Fruit fly (Drosophila melanogaster) whole organism, prepupa: ENCODE measurements around the gene Nsun5.

Source experiments
- CG10631 ChIP-seq: fragments of 200-800 bp; sonication (Bioruptor generic); optimal IDR thresholded peaks from 2 replicates; lab custom pipeline; 2016; ENCODE audit warnings: missing biosample characterization, missing genetic modification characterization
- CG10669 ChIP-seq: fragments of 200-800 bp; sonication (Bioruptor generic); optimal IDR thresholded peaks from 3 replicates; lab custom pipeline; 2018; ENCODE audit warnings: missing biosample characterization, mild to moderate bottlenecking, missing genetic modification characterization, moderate library complexity
- CG11294 ChIP-seq: fragments of 200-800 bp; sonication (Bioruptor generic); IDR thresholded peaks from 2 replicates; pipeline ENCODE4 v1.3.6; 2022; ENCODE audit warnings: missing biosample characterization, missing genetic modification characterization
- CG11762 ChIP-seq: fragments of 200-800 bp; sonication (Bioruptor generic); optimal IDR thresholded peaks from 3 replicates; lab custom pipeline; 2016; ENCODE audit warnings: missing biosample characterization, missing genetic modification characterization; ENCODE audit not compliant: insufficient read depth
- CG11902 ChIP-seq: fragments of 200-800 bp; sonication (Bioruptor generic); optimal IDR thresholded peaks from 3 replicates; lab custom pipeline; 2016; ENCODE audit warnings: missing biosample characterization, missing genetic modification characterization
- CG1621 ChIP-seq: fragments of 200-800 bp; sonication (Bioruptor generic); optimal IDR thresholded peaks from 3 replicates; lab custom pipeline; 2018; ENCODE audit warnings: missing biosample characterization, mild to moderate bottlenecking, missing genetic modification characterization
- CG16779 ChIP-seq: fragments of 200-800 bp; sonication (Bioruptor generic); optimal IDR thresholded peaks from 3 replicates; lab custom pipeline; 2017; ENCODE audit warnings: missing biosample characterization, mild to moderate bottlenecking, missing genetic modification characterization
- CG3032 ChIP-seq: fragments of 200-800 bp; optimal IDR thresholded peaks from 2 replicates; lab custom pipeline; 2019; ENCODE audit warnings: missing biosample characterization, mild to moderate bottlenecking, missing genetic modification characterization, moderate library complexity
- CG32006 ChIP-seq: fragments of 200-800 bp; sonication (Bioruptor generic); optimal IDR thresholded peaks from 3 replicates; lab custom pipeline; 2017; ENCODE audit warnings: missing biosample characterization, mild to moderate bottlenecking, missing genetic modification characterization
- CG3919 ChIP-seq: fragments of 200-800 bp; sonication (Bioruptor generic); optimal IDR thresholded peaks from 3 replicates; lab custom pipeline; 2016; ENCODE audit warnings: missing biosample characterization, missing genetic modification characterization
- CG4318 ChIP-seq: fragments of 200-800 bp; sonication (Bioruptor generic); optimal IDR thresholded peaks from 3 replicates; lab custom pipeline; 2017; ENCODE audit warnings: missing biosample characterization, mild to moderate bottlenecking, missing genetic modification characterization
- CG6163 ChIP-seq: fragments of 200-800 bp; sonication (Bioruptor generic); IDR thresholded peaks from 3 replicates; pipeline ENCODE4 v1.3.6; 2022; ENCODE audit warnings: missing biosample characterization, missing genetic modification characterization
- CG6276 ChIP-seq: fragments of 200-800 bp; sonication (Bioruptor generic); optimal IDR thresholded peaks from 2 replicates; lab custom pipeline; 2017; ENCODE audit warnings: missing biosample characterization, mild to moderate bottlenecking, missing genetic modification characterization
- CG6808 ChIP-seq: fragments of 200-800 bp; sonication (Bioruptor generic); optimal IDR thresholded peaks from 3 replicates; lab custom pipeline; 2017; ENCODE audit warnings: missing biosample characterization, missing genetic modification characterization, mild to moderate bottlenecking, moderate library complexity, missing genetic modification reagents
- CG6854 ChIP-seq: fragments of 200-800 bp; sonication (Bioruptor generic); optimal IDR thresholded peaks from 2 replicates; lab custom pipeline; 2017; ENCODE audit warnings: missing biosample characterization, mild to moderate bottlenecking, missing genetic modification characterization
- CG7368 ChIP-seq: fragments of 200-800 bp; sonication (Bioruptor generic); optimal IDR thresholded peaks from 3 replicates; lab custom pipeline; 2016; ENCODE audit warnings: missing biosample characterization, missing genetic modification characterization
- CG8319 ChIP-seq: fragments of 200-800 bp; sonication (Bioruptor generic); optimal IDR thresholded peaks from 3 replicates; lab custom pipeline; 2016; ENCODE audit warnings: missing biosample characterization, missing genetic modification characterization
- CG8632 ChIP-seq: fragments of 200-800 bp; sonication (Bioruptor generic); optimal IDR thresholded peaks from 3 replicates; lab custom pipeline; 2016; ENCODE audit warnings: missing biosample characterization, missing genetic modification characterization
- Eip75B ChIP-seq: fragments of 200-800 bp; sonication (Bioruptor generic); optimal IDR thresholded peaks from 3 replicates; lab custom pipeline; 2016; ENCODE audit warnings: missing biosample characterization, missing genetic modification characterization
- Eip78C ChIP-seq: fragments of 200-800 bp; sonication (Bioruptor generic); peaks from one replicate; lab custom pipeline; 2016; ENCODE audit warnings: missing biosample characterization, missing genetic modification characterization
- Eip93F ChIP-seq: fragments of 200-800 bp; sonication (Bioruptor generic); optimal IDR thresholded peaks from 2 replicates; lab custom pipeline; 2016; ENCODE audit warnings: missing biosample characterization, mild to moderate bottlenecking, missing genetic modification characterization
- Ets21C ChIP-seq: fragments of 200-800 bp; sonication (Bioruptor generic); optimal IDR thresholded peaks from 3 replicates; lab custom pipeline; 2016; ENCODE audit warnings: missing biosample characterization, missing genetic modification characterization
- Ets96B ChIP-seq: fragments of 200-800 bp; optimal IDR thresholded peaks from 2 replicates; lab custom pipeline; 2019; ENCODE audit warnings: missing biosample characterization, mild to moderate bottlenecking, missing genetic modification characterization, moderate library complexity
- Gug ChIP-seq: fragments of 200-800 bp; sonication (Bioruptor generic); IDR thresholded peaks from 2 replicates; pipeline ENCODE4 v1.3.6; 2022; ENCODE audit warnings: missing biosample characterization, missing genetic modification characterization
- Hr38 ChIP-seq: sonication (Bioruptor generic); optimal IDR thresholded peaks from 2 replicates; lab custom pipeline; 2016; ENCODE audit warnings: missing biosample characterization, missing genetic modification characterization
- Hr39 ChIP-seq: fragments of 200-800 bp; sonication (Bioruptor generic); optimal IDR thresholded peaks from 2 replicates; lab custom pipeline; 2016; ENCODE audit warnings: missing biosample characterization, missing genetic modification characterization
- Hr4 ChIP-seq: fragments of 200-800 bp; sonication (Bioruptor generic); optimal IDR thresholded peaks from 3 replicates; lab custom pipeline; 2016; ENCODE audit warnings: missing biosample characterization, missing genetic modification characterization
- Met ChIP-seq: fragments of 200-800 bp; sonication (Bioruptor generic); optimal IDR thresholded peaks from 3 replicates; lab custom pipeline; 2016; ENCODE audit warnings: missing biosample characterization, missing genetic modification characterization
- OdsH ChIP-seq: fragments of 200-800 bp; sonication (Bioruptor generic); optimal IDR thresholded peaks from 3 replicates; lab custom pipeline; 2016; ENCODE audit warnings: missing biosample characterization, missing genetic modification characterization
- Smox ChIP-seq: fragments of 200-800 bp; sonication (Bioruptor generic); optimal IDR thresholded peaks from 3 replicates; lab custom pipeline; 2016; ENCODE audit warnings: missing biosample characterization, missing genetic modification characterization
- Sox102F ChIP-seq: fragments of 200-800 bp; sonication (Bioruptor generic); optimal IDR thresholded peaks from 2 replicates; lab custom pipeline; 2016; ENCODE audit warnings: missing biosample characterization, mild to moderate bottlenecking, missing genetic modification characterization
- Sox14 ChIP-seq: fragments of 200-800 bp; sonication (Bioruptor generic); optimal IDR thresholded peaks from 3 replicates; lab custom pipeline; 2016; ENCODE audit warnings: missing biosample characterization, missing genetic modification characterization
- Sox15 ChIP-seq: fragments of 200-800 bp; sonication (Bioruptor generic); optimal IDR thresholded peaks from 3 replicates; lab custom pipeline; 2016; ENCODE audit warnings: missing biosample characterization, missing genetic modification characterization
- achi ChIP-seq: fragments of 200-800 bp; sonication (Bioruptor generic); optimal IDR thresholded peaks from 3 replicates; lab custom pipeline; 2016; ENCODE audit warnings: missing biosample characterization, missing genetic modification characterization
- acj6 ChIP-seq: fragments of 200-800 bp; sonication (Bioruptor generic); optimal IDR thresholded peaks from 3 replicates; lab custom pipeline; 2016; ENCODE audit warnings: missing biosample characterization, missing genetic modification characterization
- cyc ChIP-seq: fragments of 200-800 bp; sonication (Bioruptor generic); optimal IDR thresholded peaks from 3 replicates; lab custom pipeline; 2016; ENCODE audit warnings: missing biosample characterization, missing genetic modification characterization
- esn ChIP-seq: fragments of 200-800 bp; sonication (Bioruptor generic); optimal IDR thresholded peaks from 2 replicates; lab custom pipeline; 2016; ENCODE audit warnings: missing biosample characterization, mild to moderate bottlenecking, missing genetic modification characterization, moderate library complexity
- fd85E ChIP-seq: fragments of 200-800 bp; sonication (Bioruptor generic); optimal IDR thresholded peaks from 3 replicates; lab custom pipeline; 2016; ENCODE audit warnings: missing biosample characterization, missing genetic modification characterization
- fkh ChIP-seq: fragments of 200-800 bp; sonication (Bioruptor generic); optimal IDR thresholded peaks from 3 replicates; lab custom pipeline; 2017; ENCODE audit warnings: missing biosample characterization, mild to moderate bottlenecking, missing genetic modification characterization, moderate library complexity
- net ChIP-seq: fragments of 200-800 bp; sonication (Bioruptor generic); optimal IDR thresholded peaks from 3 replicates; lab custom pipeline; 2016; ENCODE audit warnings: missing biosample characterization, missing genetic modification characterization
- salr ChIP-seq, 2 experiments: fragments of 200-800 bp; sonication (Bioruptor generic); optimal IDR thresholded peaks; 3 replicates each; lab custom pipeline; 2016 to 2018; ENCODE audit warnings: missing biosample characterization in 2 of 2, missing genetic modification characterization in 2 of 2, mild to moderate bottlenecking in 1 of 2
- spab ChIP-seq: fragments of 200-800 bp; sonication (Bioruptor generic); optimal IDR thresholded peaks from 2 replicates; lab custom pipeline; 2017; ENCODE audit warnings: missing biosample characterization, mild to moderate bottlenecking, missing genetic modification characterization, missing genetic modification reagents
- topi ChIP-seq: fragments of 200-800 bp; sonication (Bioruptor generic); optimal IDR thresholded peaks from 3 replicates; lab custom pipeline; 2016; ENCODE audit warnings: missing biosample characterization, missing genetic modification characterization

The Nsun5 gene

DNA sequence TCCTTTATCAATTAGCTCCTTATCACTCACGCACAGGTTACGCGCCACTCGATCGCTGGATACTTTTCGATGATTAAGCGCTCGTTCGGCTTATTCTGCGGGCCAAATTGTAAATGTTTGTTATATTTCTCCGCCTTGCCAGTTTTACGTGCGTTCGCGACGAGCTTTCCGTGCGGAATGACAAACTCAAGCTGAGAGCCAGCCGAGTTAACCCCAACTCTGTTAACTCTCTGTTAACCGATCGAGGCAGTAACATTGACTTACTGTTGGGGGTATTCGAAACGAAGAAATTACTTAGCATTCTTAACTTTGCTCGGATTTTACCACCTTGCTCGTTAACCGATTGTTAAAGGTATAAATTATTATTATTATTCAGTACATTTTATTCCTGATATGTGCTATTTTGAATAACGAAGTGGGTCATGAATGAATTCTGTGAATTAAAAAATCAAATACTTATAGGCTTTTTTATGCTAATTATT lies 8.6 kb downstream of the Nsun5 start, which contains the start of gene CG5835 (continued):
- TF ChIP-seq CG10631 (peak; percentile 36), CG6276 (no peak), Met (peak; percentile 42), net (peak; percentile 8), Sox15 (GFP tag; lab: Kevin White, UChicago) (no peak), CG8319 (no peak), fd85E (GFP tag; lab: Kevin White, UChicago) (no peak), CG1621 (tag; lab: Kevin White, UChicago) (peak; percentile 55), Sox14 (peak; percentile 7), CG3032 (tag; lab: Kevin White, UChicago) (no peak), CG3919 (GFP tag; lab: Kevin White, UChicago) (peak; percentile 32), CG16779 (tag; lab: Kevin White, UChicago) (no peak), OdsH (peak; percentile 43), CG6854 (peak; percentile 70), Hr38 (GFP tag; lab: Kevin White, UChicago) (no peak)

DNA sequence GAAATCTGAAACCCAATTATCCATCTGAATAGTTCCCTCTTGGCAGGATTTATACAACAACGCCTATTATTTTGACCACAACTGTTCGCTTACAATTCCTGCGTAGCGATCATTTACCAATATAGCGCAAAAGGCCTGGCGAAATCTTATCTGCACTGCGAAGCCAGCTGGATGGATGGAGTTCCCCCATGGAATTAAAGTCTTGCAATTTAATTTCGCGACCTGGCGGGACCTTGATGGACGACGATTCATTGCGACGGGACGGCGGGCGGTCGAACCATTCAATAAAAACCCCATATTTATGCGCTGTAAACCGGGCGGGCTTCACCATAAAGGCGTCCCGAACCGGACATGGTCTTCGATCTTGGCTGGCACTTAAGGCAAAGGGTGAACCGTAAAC lies 9.3 kb downstream of the Nsun5 start:
- TF ChIP-seq Hr39 (GFP tag; lab: Kevin White, UChicago) (peak; percentile 21), Eip93F (GFP tag; lab: Kevin White, UChicago) (no peak), fkh (GFP tag; lab: Kevin White, UChicago) (no peak), CG6163 (GFP tag; lab: Robert Waterston, UW) (peak; percentile 56; the same call in 1 of the 3 replicates), cyc (GFP tag; lab: Kevin White, UChicago) (no peak), Eip78C (no peak), CG4318 (GFP tag; lab: Kevin White, UChicago) (no peak), salr (GFP tag; optimal IDR thresholded peaks at IDR 0.05; lab: Kevin White, UChicago) (no peak), CG8632 (GFP tag; lab: Kevin White, UChicago) (no peak), CG16779 (tag; lab: Kevin White, UChicago) (no peak), Gug (GFP tag; lab: Robert Waterston, UW) (no peak), CG6808 (GFP tag; lab: Kevin White, UChicago) (peak; percentile 33), esn (GFP tag; lab: Kevin White, UChicago) (peak; percentile 27), CG3032 (tag; lab: Kevin White, UChicago) (peak; percentile 8), achi (no peak), CG10669 (GFP tag; lab: Kevin White, UChicago) (peak; percentile 13), CG7368 (peak; percentile 31), Hr4 (GFP tag; lab: Kevin White, UChicago) (peak; percentile 33), Eip75B (GFP tag; lab: Kevin White, UChicago) (peak; percentile 27), CG1621 (tag; lab: Kevin White, UChicago) (peak; percentile 2), topi (GFP tag; lab: Kevin White, UChicago) (peak; percentile 23), CG32006 (GFP tag; lab: Kevin White, UChicago) (peak; percentile 25), Ets96B (tag; lab: Kevin White, UChicago) (peak; percentile 26)

DNA sequence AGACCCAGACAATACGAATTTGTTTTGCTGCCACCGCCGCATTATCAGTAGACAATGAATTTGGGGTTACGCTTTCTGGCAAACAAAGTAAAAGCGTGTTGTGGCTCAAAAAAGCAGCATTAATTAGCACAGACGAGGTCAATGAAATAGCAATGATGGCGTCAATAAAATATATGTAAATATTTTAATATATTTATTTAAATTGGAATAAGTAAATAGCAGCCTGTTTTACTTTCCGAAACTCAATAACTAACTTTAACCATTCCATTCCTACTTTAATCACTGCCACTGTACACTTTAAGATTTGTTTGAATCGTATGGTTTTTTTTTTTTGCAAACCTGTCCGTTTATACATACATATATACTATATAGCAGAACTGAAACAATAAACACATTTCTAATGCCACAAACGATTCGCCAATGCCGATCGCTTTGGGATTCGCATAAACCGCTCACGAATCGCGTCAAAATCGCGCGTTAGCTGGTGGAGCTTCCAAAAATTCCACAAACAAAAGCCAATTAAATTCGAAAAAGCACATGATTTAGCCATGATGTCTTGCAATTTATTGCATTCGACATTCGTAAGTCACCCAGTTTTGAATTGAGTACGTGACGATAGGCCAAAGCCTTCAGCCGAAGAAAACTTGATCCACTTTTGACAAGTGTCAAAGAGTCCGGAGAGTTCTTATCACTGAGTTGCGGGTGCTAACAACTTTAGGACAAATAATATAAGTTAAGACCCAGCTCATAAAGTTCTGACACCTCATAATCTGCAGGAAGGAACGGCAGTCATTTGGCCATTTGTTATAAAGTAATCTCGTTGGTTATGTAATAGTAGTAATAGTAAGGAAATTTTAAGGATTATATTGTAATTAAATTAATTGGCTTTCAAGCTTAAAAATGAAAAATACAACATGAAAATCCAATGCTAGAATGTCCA lies 10.0 kb downstream of the Nsun5 start:
- TF ChIP-seq acj6 (GFP tag; lab: Kevin White, UChicago) (no peak), spab (no peak), CG10631 (peak; percentile 16), topi (GFP tag; lab: Kevin White, UChicago) (no peak), Sox102F (no peak), CG3032 (tag; lab: Kevin White, UChicago) (no peak), Ets21C (GFP tag; lab: Kevin White, UChicago) (no peak), Sox14 (no peak), CG6276 (no peak), CG11902 (GFP tag; lab: Kevin White, UChicago) (no peak), Smox (GFP tag; lab: Kevin White, UChicago) (peak; percentile 7), Hr38 (GFP tag; lab: Kevin White, UChicago) (no peak), CG10669 (GFP tag; lab: Kevin White, UChicago) (no peak), achi (peak; percentile 34), CG6808 (GFP tag; lab: Kevin White, UChicago) (no peak), CG8319 (no peak), OdsH (peak; percentile 14), Met (peak; percentile 8), Hr39 (GFP tag; lab: Kevin White, UChicago) (no peak), CG11294 (0 out of 2 replicates have a peak, but pooled peaks have one; percentile 14), Eip75B (GFP tag; lab: Kevin White, UChicago) (no peak), CG6854 (no peak), esn (GFP tag; lab: Kevin White, UChicago) (no peak), CG11762 (GFP tag; lab: Kevin White, UChicago) (no peak), CG6163 (GFP tag; lab: Robert Waterston, UW) (peak; percentile 45; the same call in 1 of the 3 replicates)
